Worm (Caenorhabditis elegans) whole organism, early embryonic: ENCODE results near the gene nhr-14.

Source experiments
- B0310.2 ChIP-seq: sonication (generic microtip); optimal IDR thresholded peaks from 2 replicates; lab custom pipeline; 2016; ENCODE audit warnings: mild to moderate bottlenecking, missing genetic modification characterization, missing compliant biosample characterization
- F13C5.2 ChIP-seq: sonication (generic microtip); optimal IDR thresholded peaks from 2 replicates; lab custom pipeline; 2017; ENCODE audit warnings: mild to moderate bottlenecking, missing genetic modification characterization, inconsistent platforms, missing compliant biosample characterization
- aly-1 ChIP-seq: sonication (generic microtip); optimal IDR thresholded peaks from 2 replicates; lab custom pipeline; 2016; ENCODE audit warnings: missing genetic modification characterization, missing compliant biosample characterization
- ama-1 ChIP-seq: fragments of 150-350 bp; optimal IDR thresholded peaks from 2 replicates; lab custom pipeline; 2014
- flt-1 ChIP-seq: fragments of 200-800 bp; sonication (Bioruptor generic); IDR thresholded peaks from 2 replicates; pipeline ENCODE4 v1.3.6; 2022; ENCODE audit warnings: missing genetic modification characterization, missing compliant biosample characterization
- hmbx-1 ChIP-seq: sonication (generic microtip); optimal IDR thresholded peaks from 2 replicates; lab custom pipeline; 2016; ENCODE audit warnings: mild to moderate bottlenecking, missing genetic modification characterization, missing compliant biosample characterization
- hmg-4 ChIP-seq: fragments of 200-800 bp; sonication (Bioruptor generic); optimal IDR thresholded peaks from 2 replicates; lab custom pipeline; 2018; ENCODE audit warnings: mild to moderate bottlenecking, missing genetic modification characterization, missing compliant biosample characterization
- pes-1 ChIP-seq: fragments of 200-800 bp; sonication (Bioruptor generic); IDR thresholded peaks from 2 replicates; pipeline ENCODE4 v1.3.6; 2022; ENCODE audit warnings: missing genetic modification reagents, missing genetic modification characterization, missing compliant biosample characterization
- tra-4 ChIP-seq: sonication (generic microtip); optimal IDR thresholded peaks from 2 replicates; lab custom pipeline; 2017; ENCODE audit warnings: missing genetic modification characterization, missing compliant biosample characterization

- TF ChIP-seq hmbx-1 (tag; lab: Kevin White, UChicago) (no peak), F13C5.2 (no peak), flt-1 (GFP tag; lab: Robert Waterston, UW) (no peak), hmg-4 (GFP tag; lab: Kevin White, UChicago) (no peak), ama-1 (lab: Kevin White, UChicago) (no peak), pes-1 (no peak), tra-4 (tag; lab: Kevin White, UChicago) (no peak), aly-1 (tag; lab: Kevin White, UChicago) (no peak), B0310.2 (tag; lab: Kevin White, UChicago) (no peak)
Measured at ce11 chrX:8459789-8460188, 16.2 kb downstream of the nhr-14 start.
